Worm (Caenorhabditis elegans): Measurements from ENCODE around the gene F09E5.12.

ce11 chrII:5418317-5418716 lies 47.8 kb upstream of the F09E5.12 start:
- no peak for TF ChIP-seq unc-62 (GFP tag; optimal IDR thresholded peaks at IDR 0.05)
- TF ChIP-seq lin-13 (tag; optimal IDR thresholded peaks at IDR 0.05), result peak; percentile 25
- peak; percentile 89 for TF ChIP-seq ces-1 (GFP tag; optimal IDR thresholded peaks at IDR 0.05)
- no peak for TF ChIP-seq blmp-1 (tag; optimal IDR thresholded peaks at IDR 0.05)
- peak; percentile 67 for TF ChIP-seq lin-32 (GFP tag; optimal IDR thresholded peaks at IDR 0.05)
- TF ChIP-seq pha-4 (tag; optimal IDR thresholded peaks at IDR 0.05), result no peak
- TF ChIP-seq nhr-28 (tag; optimal IDR thresholded peaks at IDR 0.05), result no peak
- no peak for TF ChIP-seq nhr-2 (tag; optimal IDR thresholded peaks at IDR 0.05)
